Fruit fly (Drosophila melanogaster) S2 (cell line): ENCODE measurements around the gene sls.

Experiments
- CG8478 ChIP-seq: fragments of >200 bp; optimal IDR thresholded peaks from 2 replicates; lab custom pipeline; 2018
- CTCF ChIP-seq, 2 experiments: fragments of >200 bp; optimal IDR thresholded peaks; 2 replicates each; lab custom pipeline; 2018

- TF ChIP-seq CTCF (optimal IDR thresholded peaks at IDR 0.05; lab: Kevin White, UChicago) (no peak), CG8478 (lab: Kevin White, UChicago) (no peak)
Observed at dm6 chr3L:2159817-2160216, 44.4 kb upstream of the sls start.
